Worm (Caenorhabditis elegans): ENCODE measurements around the gene str-1.
A peak's percentile ranks its signal among the peaks of the same experiment; 100 is the strongest.

The str-1 gene

DNA sequence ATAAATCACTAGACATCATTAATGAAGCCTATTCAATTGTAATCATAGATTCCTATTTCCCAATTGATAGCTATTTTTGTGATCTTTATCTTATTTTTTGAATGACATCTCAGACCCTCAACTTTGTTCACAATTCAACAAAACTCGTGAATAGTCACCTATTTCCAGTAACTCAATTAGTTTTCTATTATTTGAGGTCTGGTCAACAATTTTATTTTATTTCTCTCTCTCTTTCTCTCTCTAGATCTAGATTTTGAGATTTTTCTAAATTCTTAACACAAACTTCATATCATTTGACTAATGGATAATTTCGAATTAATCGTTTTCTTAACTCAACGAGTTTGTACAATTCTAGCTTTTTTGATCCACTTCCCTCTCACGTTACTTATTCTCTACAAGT lies at the start of gene str-1:
str-1 (plus strand) TSS at position 301 of the 400 bp plus-strand sequence.
- no peak for TF ChIP-seq jun-1 (tag; optimal IDR thresholded peaks at IDR 0.05)
- TF ChIP-seq pqm-1 (tag; optimal IDR thresholded peaks at IDR 0.05) = no peak

DNA sequence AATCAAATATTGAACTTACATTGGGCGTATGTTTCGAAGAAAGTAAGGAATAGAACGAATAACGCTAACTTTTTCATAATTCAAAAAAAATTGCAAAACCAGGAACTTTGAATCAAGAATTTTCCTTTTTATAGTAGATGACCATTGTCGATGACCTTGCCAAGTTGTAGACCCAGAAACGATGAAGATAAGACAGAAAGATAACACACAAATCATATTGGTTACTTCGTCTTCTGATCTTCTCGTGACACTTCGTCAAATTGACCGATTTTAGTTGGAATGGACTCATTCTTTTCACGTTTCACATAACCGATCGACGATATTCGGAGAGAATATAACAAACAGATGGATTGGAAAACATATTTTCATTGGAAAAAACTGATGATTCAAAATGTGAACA lies 41.8 kb upstream of the str-1 start, which contains the start of gene grsp-3:
grsp-3 (minus strand) TSS at position 149 of the 400 bp plus-strand sequence.
- TF ChIP-seq ztf-4 (tag; optimal IDR thresholded peaks at IDR 0.05) (no peak), ceh-82 (tag; optimal IDR thresholded peaks at IDR 0.05) (no peak), fkh-2 (tag; optimal IDR thresholded peaks at IDR 0.05) (no peak), elt-3 (tag; optimal IDR thresholded peaks at IDR 0.05) (peak in 1 of 3 experiments; percentile 61), hmg-11 (tag; optimal IDR thresholded peaks at IDR 0.05) (no peak), ceh-28 (tag; optimal IDR thresholded peaks at IDR 0.05) (peak; percentile 38), nhr-23 (tag; optimal IDR thresholded peaks at IDR 0.05) (peak; percentile 89), unc-62 (GFP tag; optimal IDR thresholded peaks at IDR 0.05) (no peak), snpc-4 (tag; optimal IDR thresholded peaks at IDR 0.05) (no peak), ztf-11 (tag; optimal IDR thresholded peaks at IDR 0.05) (no peak), egl-5 (tag; optimal IDR thresholded peaks at IDR 0.05) (no peak), ZK546.5 (tag; optimal IDR thresholded peaks at IDR 0.05) (no peak), lin-39 (tag; optimal IDR thresholded peaks at IDR 0.05) (no peak), nhr-77 (tag; optimal IDR thresholded peaks at IDR 0.05) (no peak), elt-1 (tag; optimal IDR thresholded peaks at IDR 0.05) (peak; percentile 46), mml-1 (tag; optimal IDR thresholded peaks at IDR 0.05) (no peak), mdl-1 (tag; optimal IDR thresholded peaks at IDR 0.05) (no peak), nhr-25 (tag; optimal IDR thresholded peaks at IDR 0.05) (peak; percentile 77), zag-1 (tag; optimal IDR thresholded peaks at IDR 0.05) (no peak), nhr-67 (tag; optimal IDR thresholded peaks at IDR 0.05) (no peak)

ce11 chrIV:7133140-7133539 lies 40.4 kb upstream of the str-1 start, which contains the start of gene cyn-12:
Gene cyn-12, minus strand, starts transcription at chrIV:7133217.
- TF ChIP-seq ceh-28 (tag; optimal IDR thresholded peaks at IDR 0.05) = peak; percentile 66
- no peak for TF ChIP-seq lin-15B (tag; optimal IDR thresholded peaks at IDR 0.05)
- no peak for TF ChIP-seq nhr-25 (tag; optimal IDR thresholded peaks at IDR 0.05)
- TF ChIP-seq egl-5 (tag; optimal IDR thresholded peaks at IDR 0.05) = no peak
- TF ChIP-seq ztf-4 (tag; optimal IDR thresholded peaks at IDR 0.05) = no peak
- TF ChIP-seq ama-1 (optimal IDR thresholded peaks at IDR 0.05) = no peak
- no peak for TF ChIP-seq nhr-43 (tag; optimal IDR thresholded peaks at IDR 0.05; ENCODE audit: poor library complexity, severe bottlenecking)
- no peak for TF ChIP-seq ztf-11 (tag; optimal IDR thresholded peaks at IDR 0.05)
- no peak for TF ChIP-seq nfya-1 (tag; optimal IDR thresholded peaks at IDR 0.05; ENCODE audit: insufficient read depth)
- no peak for TF ChIP-seq ZK546.5 (tag; optimal IDR thresholded peaks at IDR 0.05)
- no peak for TF ChIP-seq ceh-9 (tag; optimal IDR thresholded peaks at IDR 0.05)
- no peak for TF ChIP-seq fkh-10 (GFP tag; optimal IDR thresholded peaks at IDR 0.05)
- no peak for TF ChIP-seq egl-27 (tag; optimal IDR thresholded peaks at IDR 0.05)
- no peak for TF ChIP-seq nhr-67 (tag; optimal IDR thresholded peaks at IDR 0.05)
- TF ChIP-seq fkh-2 (tag; optimal IDR thresholded peaks at IDR 0.05) = no peak
- TF ChIP-seq nhr-237 (tag; optimal IDR thresholded peaks at IDR 0.05) = no peak
- TF ChIP-seq R02D3.7 (tag; optimal IDR thresholded peaks at IDR 0.05) = no peak
- no peak for TF ChIP-seq elt-3 (tag; optimal IDR thresholded peaks at IDR 0.05)
- TF ChIP-seq pqm-1 (tag; optimal IDR thresholded peaks at IDR 0.05) = peak; percentile 6
- no peak for TF ChIP-seq lin-39 (tag; optimal IDR thresholded peaks at IDR 0.05)
- no peak for TF ChIP-seq nhr-28 (tag; optimal IDR thresholded peaks at IDR 0.05)
- no peak for TF ChIP-seq unc-39 (tag; optimal IDR thresholded peaks at IDR 0.05)
- no peak for TF ChIP-seq daf-12 (tag; optimal IDR thresholded peaks at IDR 0.05)
- no peak for TF ChIP-seq nhr-12 (tag; optimal IDR thresholded peaks at IDR 0.05)
- no peak for TF ChIP-seq snpc-4 (tag; optimal IDR thresholded peaks at IDR 0.05)
- TF ChIP-seq aly-2 (tag; optimal IDR thresholded peaks at IDR 0.05) = no peak
- no peak for TF ChIP-seq ceh-82 (tag; optimal IDR thresholded peaks at IDR 0.05)
- no peak for TF ChIP-seq zag-1 (tag; optimal IDR thresholded peaks at IDR 0.05)
- no peak for TF ChIP-seq sea-2 (GFP tag; optimal IDR thresholded peaks at IDR 0.05)
- peak; percentile 36 for TF ChIP-seq nhr-23 (tag; optimal IDR thresholded peaks at IDR 0.05)
- peak; percentile 40 for TF ChIP-seq hmg-11 (tag; optimal IDR thresholded peaks at IDR 0.05)
- no peak for TF ChIP-seq unc-62 (GFP tag; optimal IDR thresholded peaks at IDR 0.05)
- TF ChIP-seq lsy-12 (tag; optimal IDR thresholded peaks at IDR 0.05) = no peak
- no peak for TF ChIP-seq eor-1 (tag; optimal IDR thresholded peaks at IDR 0.05)
- TF ChIP-seq nhr-77 (tag; optimal IDR thresholded peaks at IDR 0.05) = no peak

Data from whole organism, L3 larva.